Worm (Caenorhabditis elegans) whole organism, L3 larva: ENCODE data around the gene fkh-4.

Experiments
- R02D3.7 ChIP-seq: fragments of 150-350 bp; optimal IDR thresholded peaks from 2 replicates; lab custom pipeline; 2014; ENCODE audit warnings: missing biosample characterization, missing genetic modification characterization
- ZK546.5 ChIP-seq: sonication (generic microtip); optimal IDR thresholded peaks from 2 replicates; lab custom pipeline; 2017; ENCODE audit warnings: missing biosample characterization, missing genetic modification characterization
- ceh-16 ChIP-seq: sonication (generic microtip); optimal IDR thresholded peaks from 2 replicates; lab custom pipeline; 2017; ENCODE audit warnings: missing biosample characterization, missing genetic modification characterization
- ceh-28 ChIP-seq: fragments of 150-350 bp; optimal IDR thresholded peaks from 2 replicates; lab custom pipeline; 2014; ENCODE audit warnings: missing biosample characterization, missing genetic modification reagents, missing genetic modification characterization
- ceh-82 ChIP-seq: fragments of 150-350 bp; optimal IDR thresholded peaks from 2 replicates; lab custom pipeline; 2014; ENCODE audit warnings: missing biosample characterization, missing genetic modification characterization
- ceh-9 ChIP-seq: sonication (generic microtip); optimal IDR thresholded peaks from 2 replicates; lab custom pipeline; 2018; ENCODE audit warnings: missing biosample characterization, missing genetic modification characterization
- daf-12 ChIP-seq: fragments of 150-350 bp; optimal IDR thresholded peaks from 2 replicates; lab custom pipeline; 2014; ENCODE audit warnings: missing biosample characterization, missing genetic modification reagents, missing genetic modification characterization
- egl-27 ChIP-seq: sonication (generic microtip); optimal IDR thresholded peaks from 4 replicates; lab custom pipeline; 2017; ENCODE audit warnings: missing biosample characterization, missing genetic modification reagents, missing genetic modification characterization
- egl-5 ChIP-seq: fragments of 150-350 bp; optimal IDR thresholded peaks from 2 replicates; lab custom pipeline; 2017; ENCODE audit warnings: missing biosample characterization, missing genetic modification reagents, missing genetic modification characterization, inconsistent platforms
- elt-1 ChIP-seq: fragments of 150-350 bp; optimal IDR thresholded peaks from 2 replicates; lab custom pipeline; 2014; ENCODE audit warnings: missing biosample characterization, missing genetic modification characterization
- elt-2 ChIP-seq: sonication (generic microtip); optimal IDR thresholded peaks from 2 replicates; lab custom pipeline; 2016; ENCODE audit warnings: missing genetic modification reagents, mild to moderate bottlenecking, missing genetic modification characterization, missing compliant biosample characterization
- elt-3 ChIP-seq, 3 experiments: fragments of 150-350 bp in 1 of 3; sonication (generic microtip) in 2 of 3; optimal IDR thresholded peaks; 2 replicates in 2 of 3; 4 replicates in 1 of 3; lab custom pipeline; 2014 to 2017; ENCODE audit warnings: missing biosample characterization in 3 of 3, missing genetic modification characterization in 3 of 3
- fkh-10 ChIP-seq: sonication (generic microtip); optimal IDR thresholded peaks from 2 replicates; lab custom pipeline; 2017; ENCODE audit warnings: missing biosample characterization, missing genetic modification reagents, missing genetic modification characterization
- fos-1 ChIP-seq: fragments of 150-350 bp; optimal IDR thresholded peaks from 2 replicates; lab custom pipeline; 2014; ENCODE audit warnings: missing biosample characterization, missing genetic modification characterization
- lin-15B ChIP-seq: fragments of 150-350 bp; optimal IDR thresholded peaks from 2 replicates; lab custom pipeline; 2014; ENCODE audit warnings: missing biosample characterization, missing genetic modification characterization
- lin-39 ChIP-seq: fragments of 150-350 bp; optimal IDR thresholded peaks from 2 replicates; lab custom pipeline; 2018; ENCODE audit warnings: missing biosample characterization, missing genetic modification reagents, missing genetic modification characterization
- lsy-12 ChIP-seq: sonication (generic microtip); optimal IDR thresholded peaks from 2 replicates; lab custom pipeline; 2016; ENCODE audit warnings: mild to moderate bottlenecking, missing genetic modification characterization, missing compliant biosample characterization
- mml-1 ChIP-seq: fragments of 150-350 bp; sonication (generic microtip); optimal IDR thresholded peaks from 3 replicates; lab custom pipeline; 2014; ENCODE audit warnings: missing biosample characterization, missing genetic modification characterization
- nfya-1 ChIP-seq: sonication (generic microtip); optimal IDR thresholded peaks from 2 replicates; lab custom pipeline; 2017; ENCODE audit warnings: missing genetic modification characterization, mild to moderate bottlenecking, missing compliant biosample characterization, antibody characterized with exemption, moderate library complexity; ENCODE audit not compliant: insufficient read depth
- nhr-11 ChIP-seq: fragments of 150-350 bp; optimal IDR thresholded peaks from 2 replicates; lab custom pipeline; 2014; ENCODE audit warnings: missing biosample characterization, missing genetic modification characterization
- nhr-23 ChIP-seq: fragments of 150-350 bp; optimal IDR thresholded peaks from 2 replicates; lab custom pipeline; 2014; ENCODE audit warnings: missing biosample characterization, missing genetic modification reagents, missing genetic modification characterization
- nhr-25 ChIP-seq: sonication (generic microtip); optimal IDR thresholded peaks from 2 replicates; lab custom pipeline; 2017; ENCODE audit warnings: missing biosample characterization, missing genetic modification characterization
- nhr-67 ChIP-seq: fragments of 150-350 bp; optimal IDR thresholded peaks from 2 replicates; lab custom pipeline; 2014; ENCODE audit warnings: missing biosample characterization, missing genetic modification characterization
- nhr-76 ChIP-seq: fragments of 150-350 bp; sonication (generic microtip); optimal IDR thresholded peaks from 5 replicates; lab custom pipeline; 2014; ENCODE audit warnings: missing biosample characterization, missing genetic modification characterization
- pha-4 ChIP-seq: fragments of 150-350 bp; optimal IDR thresholded peaks from 2 replicates; lab custom pipeline; 2014; ENCODE audit warnings: missing biosample characterization, missing genetic modification reagents, missing genetic modification characterization
- sea-2 ChIP-seq: fragments of 150-350 bp; sonication (generic microtip); optimal IDR thresholded peaks from 4 replicates; lab custom pipeline; 2014; ENCODE audit warnings: missing biosample characterization, missing genetic modification reagents, missing genetic modification characterization
- tbx-2 ChIP-seq: sonication (generic microtip); optimal IDR thresholded peaks from 2 replicates; lab custom pipeline; 2016; ENCODE audit warnings: mild to moderate bottlenecking, missing genetic modification characterization, missing compliant biosample characterization

Gene fkh-4

ce11 chrX:13388829-13389228, 39.8 kb downstream of the fkh-4 start:
- TF ChIP-seq ZK546.5 (tag; lab: Kevin White, UChicago), result no peak
- TF ChIP-seq nhr-11, result no peak
- TF ChIP-seq pha-4, result no peak
- no peak for TF ChIP-seq nhr-23 (tag; lab: Kevin White, UChicago)
- TF ChIP-seq elt-2, result no peak
- no peak for TF ChIP-seq fkh-10
- peak; percentile 92 for TF ChIP-seq nhr-25
- no peak for TF ChIP-seq ceh-82 (tag; lab: Kevin White, UChicago)
- TF ChIP-seq nfya-1 (tag; lab: Kevin White, UChicago), result peak; percentile 9
- no peak for TF ChIP-seq mml-1
- no peak for TF ChIP-seq ceh-16
- TF ChIP-seq egl-27, result no peak
- TF ChIP-seq sea-2 (GFP tag; lab: Kevin White, UChicago), result no peak
- TF ChIP-seq egl-5 (tag; lab: Kevin White, UChicago), result no peak
- TF ChIP-seq R02D3.7, result no peak

- peak; percentile 1 for TF ChIP-seq nhr-23 (tag; lab: Kevin White, UChicago)
- TF ChIP-seq tbx-2 (tag; lab: Kevin White, UChicago), result no peak
Measured at ce11 chrX:13387497-13387953, 41.1 kb downstream of the fkh-4 start, which contains the start of gene C49F8.3. C49F8.3 (minus strand) TSS chrX:13387547.

ce11 chrX:13384743-13385142, 43.9 kb downstream of the fkh-4 start:
- TF ChIP-seq nhr-67 (tag; lab: Kevin White, UChicago), result no peak
- no peak for TF ChIP-seq elt-1 (tag; lab: Kevin White, UChicago)
- no peak for TF ChIP-seq fos-1 (tag; lab: Kevin White, UChicago)
- no peak for TF ChIP-seq ZK546.5 (tag; lab: Kevin White, UChicago)
- no peak for TF ChIP-seq lsy-12 (tag; lab: Kevin White, UChicago)
- no peak for TF ChIP-seq elt-3 (tag; optimal IDR thresholded peaks at IDR 0.05; lab: Kevin White, UChicago)
- TF ChIP-seq ceh-9 (tag; lab: Kevin White, UChicago), result no peak
- no peak for TF ChIP-seq ceh-28 (tag; lab: Kevin White, UChicago)
- TF ChIP-seq daf-12 (tag; lab: Kevin White, UChicago), result no peak
- TF ChIP-seq lin-15B, result no peak

ce11 chrX:13383273-13383672, 45.4 kb downstream of the fkh-4 start:
- peak; percentile 67 for TF ChIP-seq lin-39 (tag; lab: Kevin White, UChicago)
- peak; percentile 28 for TF ChIP-seq nfya-1 (tag; lab: Kevin White, UChicago)
- no peak for TF ChIP-seq elt-2

- no peak for TF ChIP-seq nhr-11
Measured at ce11 chrX:13380988-13381742, 47.5 kb downstream of the fkh-4 start.

- TF ChIP-seq nhr-11 (peak; percentile 84), nhr-76 (no peak)
Measured at ce11 chrX:13379072-13379471, 49.6 kb downstream of the fkh-4 start.
